Worm (Caenorhabditis elegans) whole organism, young adult: ENCODE data around the gene ZK809.1.

ENCODE experiments used
- Y67H2A.10 ChIP-seq: fragments of 200-800 bp; sonication (Bioruptor generic); conservative IDR thresholded peaks from 2 replicates; pipeline ENCODE4 v1.3.6; 2022; ENCODE audit warnings: missing genetic modification reagents, missing genetic modification characterization, missing compliant biosample characterization
- ccch-3 ChIP-seq: fragments of 200-800 bp; sonication (Bioruptor generic); optimal IDR thresholded peaks from 2 replicates; lab custom pipeline; 2018; ENCODE audit warnings: mild to moderate bottlenecking, missing genetic modification characterization, missing compliant biosample characterization
- ceh-79 ChIP-seq: sonication (generic microtip); optimal IDR thresholded peaks from 2 replicates; lab custom pipeline; 2017; ENCODE audit warnings: mild to moderate bottlenecking, missing genetic modification characterization, missing compliant biosample characterization
- ets-4 ChIP-seq: fragments of 200-800 bp; sonication (Bioruptor generic); optimal IDR thresholded peaks from 2 replicates; lab custom pipeline; 2018; ENCODE audit warnings: mild to moderate bottlenecking, missing genetic modification characterization, missing compliant biosample characterization
- let-607 ChIP-seq, 2 experiments: fragments of 200-800 bp in 1 of 2; sonication (Bioruptor generic) in 1 of 2; sonication (generic microtip) in 1 of 2; optimal IDR thresholded peaks; 2 replicates each; lab custom pipeline; 2016 to 2018; ENCODE audit warnings: mild to moderate bottlenecking in 2 of 2, missing compliant biosample characterization in 2 of 2, missing genetic modification characterization in 2 of 2, moderate library complexity in 2 of 2, missing genotype in 1 of 2
- nhr-80 ChIP-seq: sonication (generic microtip); optimal IDR thresholded peaks from 2 replicates; lab custom pipeline; 2016; ENCODE audit warnings: missing genetic modification characterization, missing compliant biosample characterization
- unc-62 ChIP-seq: fragments of 150-350 bp; optimal IDR thresholded peaks from 2 replicates; lab custom pipeline; 2014; ENCODE audit warnings: missing biosample characterization, missing genetic modification reagents, missing genetic modification characterization

DNA sequence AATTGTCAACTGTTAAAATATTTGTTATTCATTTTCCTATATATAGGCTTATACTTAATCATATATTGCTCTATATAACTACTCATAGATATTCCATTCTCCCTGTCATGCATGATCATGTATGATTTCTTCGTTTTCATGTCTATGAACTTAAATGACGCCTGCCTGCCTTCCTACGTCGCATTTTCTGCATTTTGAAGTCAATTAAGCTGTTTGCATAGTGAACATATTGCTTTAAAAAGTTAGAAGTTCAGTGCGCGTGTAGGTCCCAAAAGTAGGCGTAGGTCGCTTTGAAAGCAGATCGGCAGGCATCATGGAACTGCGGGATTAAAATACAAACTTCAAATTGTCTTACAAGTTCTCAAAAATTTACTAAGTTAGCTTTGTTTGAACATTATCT, 2.8 kb downstream of the ZK809.1 start:
- no peak for TF ChIP-seq nhr-80
- no peak for TF ChIP-seq ceh-79 (tag; lab: Kevin White, UChicago)
- TF ChIP-seq let-607 (tag; optimal IDR thresholded peaks at IDR 0.05; lab: Kevin White, UChicago): no peak
- TF ChIP-seq ccch-3: no peak
- no peak for TF ChIP-seq ets-4 (GFP tag; lab: Kevin White, UChicago)
- no peak for TF ChIP-seq unc-62 (GFP tag; lab: Kevin White, UChicago)
- no peak for TF ChIP-seq Y67H2A.10 (GFP tag; lab: Robert Waterston, UW)
